Fruit fly (Drosophila melanogaster) whole organism, pupa: ENCODE results near the gene Tep2.

Source experiments
- CG10348 ChIP-seq: fragments of 200-800 bp; sonication (Bioruptor generic); IDR thresholded peaks from 2 replicates; pipeline ENCODE4 v1.3.6; 2022; ENCODE audit warnings: missing biosample characterization, missing genetic modification characterization
- CG12605 ChIP-seq: fragments of 200-800 bp; sonication (Bioruptor generic); IDR thresholded peaks from 2 replicates; pipeline ENCODE4 v1.3.6; 2022; ENCODE audit warnings: missing biosample characterization, missing genetic modification characterization
- CG13204 ChIP-seq: fragments of 200-800 bp; sonication (Bioruptor generic); optimal IDR thresholded peaks from 2 replicates; lab custom pipeline; 2018; ENCODE audit warnings: missing biosample characterization, mild to moderate bottlenecking, missing genetic modification characterization, moderate library complexity
- CG14655 ChIP-seq: fragments of 200-800 bp; sonication (Bioruptor generic); optimal IDR thresholded peaks from 3 replicates; lab custom pipeline; 2017; ENCODE audit warnings: mild to moderate bottlenecking, missing biosample characterization, missing genetic modification reagents, missing genetic modification characterization
- CG15710 ChIP-seq: fragments of 200-800 bp; sonication (Bioruptor generic); optimal IDR thresholded peaks from 2 replicates; lab custom pipeline; 2018; ENCODE audit warnings: missing biosample characterization, mild to moderate bottlenecking, missing genetic modification characterization, moderate library complexity
- CG17806 ChIP-seq: fragments of 200-800 bp; sonication (Bioruptor generic); optimal IDR thresholded peaks from 2 replicates; lab custom pipeline; 2018; ENCODE audit warnings: missing biosample characterization, mild to moderate bottlenecking, missing genetic modification characterization, moderate library complexity
- CG32121 ChIP-seq: fragments of 200-800 bp; sonication (Bioruptor generic); IDR thresholded peaks from 2 replicates; pipeline ENCODE4 v1.3.6; 2022; ENCODE audit warnings: missing biosample characterization, missing genetic modification characterization
- CG34367 ChIP-seq: fragments of 200-800 bp; sonication (Bioruptor generic); optimal IDR thresholded peaks from 2 replicates; lab custom pipeline; 2018; ENCODE audit warnings: missing biosample characterization, mild to moderate bottlenecking, missing genetic modification characterization
- CG4496 ChIP-seq: fragments of 200-800 bp; sonication (Bioruptor generic); IDR thresholded peaks from 3 replicates; pipeline ENCODE4 v1.3.6; 2022; ENCODE audit warnings: missing biosample characterization, missing genetic modification characterization
- CG8159 ChIP-seq: fragments of 200-800 bp; sonication (Bioruptor generic); optimal IDR thresholded peaks from 3 replicates; lab custom pipeline; 2018; ENCODE audit warnings: missing biosample characterization, mild to moderate bottlenecking, missing genetic modification characterization, moderate library complexity
- CG8301 ChIP-seq: fragments of 200-800 bp; sonication (Bioruptor generic); optimal IDR thresholded peaks from 2 replicates; lab custom pipeline; 2018; ENCODE audit warnings: missing biosample characterization, mild to moderate bottlenecking, missing genetic modification characterization
- CG9948 ChIP-seq: fragments of 200-800 bp; sonication (Bioruptor generic); optimal IDR thresholded peaks from 2 replicates; lab custom pipeline; 2018; ENCODE audit warnings: missing biosample characterization, mild to moderate bottlenecking, missing genetic modification characterization, moderate library complexity
- D1 ChIP-seq: fragments of 200-800 bp; sonication (Bioruptor generic); optimal IDR thresholded peaks from 2 replicates; lab custom pipeline; 2018; ENCODE audit warnings: missing biosample characterization, mild to moderate bottlenecking, missing genetic modification characterization, moderate library complexity
- EcR ChIP-seq: fragments of 200-800 bp; sonication (Bioruptor generic); optimal IDR thresholded peaks from 3 replicates; lab custom pipeline; 2019; ENCODE audit warnings: missing biosample characterization, missing genetic modification characterization, mild to moderate bottlenecking, moderate library complexity, missing genetic modification reagents
- Ets98B ChIP-seq: fragments of 200-800 bp; sonication (Bioruptor generic); IDR thresholded peaks from 2 replicates; pipeline ENCODE4 v1.3.6; 2022; ENCODE audit warnings: missing biosample characterization, missing genetic modification characterization
- Pif1A ChIP-seq: fragments of 200-800 bp; sonication (Bioruptor generic); optimal IDR thresholded peaks from 3 replicates; lab custom pipeline; 2016; ENCODE audit warnings: missing biosample characterization, missing genetic modification characterization
- Pif1B ChIP-seq: fragments of 200-800 bp; sonication (Bioruptor generic); optimal IDR thresholded peaks from 3 replicates; lab custom pipeline; 2016; ENCODE audit warnings: missing biosample characterization, missing genetic modification characterization
- Snoo ChIP-seq: fragments of 200-800 bp; sonication (Bioruptor generic); optimal IDR thresholded peaks from 3 replicates; lab custom pipeline; 2017; ENCODE audit warnings: missing biosample characterization, mild to moderate bottlenecking, missing genetic modification characterization, inconsistent platforms
- fd96Ca ChIP-seq: fragments of 200-800 bp; sonication (Bioruptor generic); IDR thresholded peaks from 3 replicates; pipeline ENCODE4 v1.3.6; 2022; ENCODE audit warnings: missing biosample characterization, missing genetic modification characterization
- gl ChIP-seq: fragments of 200-800 bp; sonication (Bioruptor generic); optimal IDR thresholded peaks from 2 replicates; lab custom pipeline; 2018; ENCODE audit warnings: missing biosample characterization, mild to moderate bottlenecking, missing genetic modification characterization
- rn ChIP-seq: fragments of 200-800 bp; sonication (Bioruptor generic); IDR thresholded peaks from 2 replicates; pipeline ENCODE4 v1.3.6; 2022; ENCODE audit warnings: missing biosample characterization, missing genetic modification characterization

The Tep2 gene

DNA sequence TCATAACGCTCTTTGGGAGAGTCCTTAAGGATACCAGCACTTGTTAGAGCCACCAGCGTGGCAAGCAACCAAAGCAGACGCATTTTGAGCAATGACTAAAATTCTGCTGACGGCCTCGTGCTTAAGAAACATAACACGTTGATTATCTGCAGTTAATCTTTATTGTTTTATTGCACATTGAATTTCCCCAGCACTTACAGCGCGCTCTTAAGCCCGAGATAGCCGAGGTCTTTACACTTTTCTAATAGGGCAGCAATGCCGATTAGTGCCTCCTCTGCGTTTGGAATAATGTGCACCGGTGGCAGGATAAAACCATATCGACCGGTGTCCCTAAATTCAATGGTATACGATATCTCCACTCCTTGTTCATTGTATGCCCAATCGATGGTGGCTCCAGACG, 10.4 kb downstream of the Tep2 start, which contains the start of gene CG18585:
Gene CG18585 (minus strand): TSS at position 101 of the 400 bp plus-strand sequence.
- TF ChIP-seq Pif1B (GFP tag; lab: Kevin White, UChicago): no peak
- TF ChIP-seq CG34367 (tag; lab: Kevin White, UChicago): no peak
- TF ChIP-seq CG9948 (tag; lab: Kevin White, UChicago): no peak
- no peak for TF ChIP-seq Ets98B (GFP tag; lab: Robert Waterston, UW)
- no peak for TF ChIP-seq gl (tag; lab: Kevin White, UChicago)
- TF ChIP-seq CG12605 (GFP tag; lab: Robert Waterston, UW): no peak
- TF ChIP-seq CG13204 (GFP tag; lab: Kevin White, UChicago): no peak
- no peak for TF ChIP-seq rn

DNA sequence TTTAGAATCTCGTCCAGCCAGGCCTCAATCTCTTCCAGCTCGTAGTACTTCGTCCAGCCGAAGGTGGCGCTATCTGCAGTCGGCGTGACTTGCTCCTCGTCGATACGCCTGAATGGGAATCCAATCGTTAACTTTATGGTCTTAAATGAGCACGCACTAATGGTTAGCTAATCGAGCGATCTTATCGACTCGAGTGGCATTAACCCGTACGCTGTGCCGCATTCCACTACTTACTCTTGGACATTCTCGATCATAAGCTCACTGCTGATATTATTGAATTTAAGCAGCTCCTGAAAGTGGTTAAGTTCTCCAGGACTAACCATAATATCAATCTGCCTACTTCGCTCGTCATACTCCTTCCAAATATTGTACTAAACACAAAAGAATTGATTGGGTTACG, 11.0 kb downstream of the Tep2 start:
- TF ChIP-seq Ets98B (GFP tag; lab: Robert Waterston, UW) (no peak), CG8159 (no peak), CG34367 (tag; lab: Kevin White, UChicago) (no peak), D1 (tag; lab: Kevin White, UChicago) (no peak), CG13204 (GFP tag; lab: Kevin White, UChicago) (no peak), CG4496 (GFP tag; lab: Robert Waterston, UW) (no peak), rn (no peak)

DNA sequence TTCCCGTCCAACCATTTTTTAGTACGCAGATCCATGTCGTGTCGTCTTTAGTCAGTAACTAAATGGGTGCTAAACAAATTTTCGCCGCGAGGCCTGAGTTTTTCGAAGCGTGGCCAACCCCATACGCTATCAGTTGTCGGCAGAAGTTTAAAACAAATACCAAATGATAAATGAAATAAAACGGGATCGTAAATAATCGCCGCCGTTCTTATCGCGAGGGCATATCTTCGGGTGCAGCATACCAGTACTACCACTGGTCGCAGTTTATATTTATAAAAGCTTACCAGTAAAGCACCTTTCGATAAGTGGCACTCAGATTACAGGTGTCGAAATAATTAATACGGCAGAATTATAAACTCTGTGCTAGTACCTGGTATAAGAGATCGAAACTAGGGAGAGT, 16.1 kb downstream of the Tep2 start:
- TF ChIP-seq CG34367 (tag; lab: Kevin White, UChicago) (no peak), Pif1A (GFP tag; lab: Kevin White, UChicago) (no peak), CG15710 (no peak), EcR (no peak), CG12605 (GFP tag; lab: Robert Waterston, UW) (no peak), fd96Ca (no peak), Snoo (no peak), Pif1B (GFP tag; lab: Kevin White, UChicago) (no peak), CG9948 (tag; lab: Kevin White, UChicago) (no peak), rn (no peak), CG14655 (GFP tag; lab: Kevin White, UChicago) (no peak)

DNA sequence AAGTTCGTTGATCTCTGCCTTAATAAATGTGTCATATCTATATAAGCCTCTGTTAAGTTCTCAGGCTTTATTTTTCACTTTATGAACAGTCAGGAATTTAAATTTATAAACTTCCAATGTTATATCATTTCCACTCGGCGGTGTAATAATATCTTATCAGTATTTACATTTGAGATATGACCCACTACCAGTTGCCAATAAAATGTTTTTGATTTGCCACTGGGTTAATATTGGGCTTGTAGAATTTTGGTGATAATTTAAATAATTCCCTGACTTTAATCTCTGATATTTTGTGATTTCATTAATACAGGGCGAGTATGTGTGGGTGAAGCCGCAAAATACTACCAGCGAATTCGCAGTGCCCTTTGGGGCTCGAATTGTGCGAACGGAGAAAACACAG, 21.1 kb downstream of the Tep2 start:
- TF ChIP-seq CG13204 (GFP tag; lab: Kevin White, UChicago) (no peak), Pif1B (GFP tag; lab: Kevin White, UChicago) (no peak), CG4496 (GFP tag; lab: Robert Waterston, UW) (no peak), rn (no peak), CG12605 (GFP tag; lab: Robert Waterston, UW) (no peak), CG17806 (tag; lab: Kevin White, UChicago) (no peak), CG8301 (no peak), fd96Ca (no peak), gl (tag; lab: Kevin White, UChicago) (no peak), CG10348 (GFP tag; lab: Robert Waterston, UW) (no peak), Snoo (no peak), CG8159 (no peak), D1 (tag; lab: Kevin White, UChicago) (no peak), CG14655 (GFP tag; lab: Kevin White, UChicago) (no peak), CG9948 (tag; lab: Kevin White, UChicago) (no peak)
- TF ChIP-seq, all 21 proteins: peak for 0

DNA sequence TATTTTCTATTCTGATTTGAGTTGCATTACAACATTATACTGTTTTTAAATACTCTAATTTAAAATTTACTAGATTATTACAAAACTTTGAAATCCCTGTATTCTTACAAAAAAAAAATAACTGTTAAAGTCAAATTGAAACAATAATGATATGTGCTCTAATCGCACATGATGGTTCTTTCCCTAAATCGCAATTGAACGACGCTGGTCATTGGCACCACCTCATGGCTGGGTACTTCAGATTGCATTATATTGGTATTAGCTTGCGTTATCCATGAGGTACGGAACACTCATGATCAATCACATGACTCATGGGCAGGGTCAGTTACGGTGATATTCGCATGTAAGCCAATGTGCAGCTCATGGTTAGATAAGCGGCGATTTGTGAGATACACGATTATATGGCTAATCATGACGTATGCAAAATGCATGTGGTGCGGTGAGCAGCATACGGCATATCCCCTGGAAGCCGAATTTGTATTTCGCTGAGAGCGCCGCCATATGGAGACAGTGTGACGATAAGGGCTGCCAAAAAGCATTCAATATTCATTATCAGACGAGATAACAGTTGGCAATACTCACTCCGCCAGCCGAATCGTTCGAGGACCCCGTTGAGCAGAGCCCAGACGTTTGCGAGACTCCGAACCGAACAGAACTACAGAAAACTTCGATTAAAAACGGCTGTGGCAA, 23.2 kb downstream of the Tep2 start:
- TF ChIP-seq Pif1A (GFP tag; lab: Kevin White, UChicago): no peak
- TF ChIP-seq CG14655 (GFP tag; lab: Kevin White, UChicago): no peak
- no peak for TF ChIP-seq CG10348 (GFP tag; lab: Robert Waterston, UW)
- TF ChIP-seq CG4496 (GFP tag; lab: Robert Waterston, UW): no peak
- no peak for TF ChIP-seq EcR
- TF ChIP-seq Pif1B (GFP tag; lab: Kevin White, UChicago): no peak
- no peak for TF ChIP-seq gl (tag; lab: Kevin White, UChicago)
- no peak for TF ChIP-seq CG9948 (tag; lab: Kevin White, UChicago)
- TF ChIP-seq CG12605 (GFP tag; lab: Robert Waterston, UW): no peak
- TF ChIP-seq Ets98B (GFP tag; lab: Robert Waterston, UW): no peak
- TF ChIP-seq CG32121 (GFP tag; lab: Robert Waterston, UW): no peak
- no peak for TF ChIP-seq Snoo
- no peak for TF ChIP-seq rn
- TF ChIP-seq CG15710: no peak
- no peak for TF ChIP-seq CG34367 (tag; lab: Kevin White, UChicago)
- no peak for TF ChIP-seq CG8159
- TF ChIP-seq D1 (tag; lab: Kevin White, UChicago): no peak
- no peak for TF ChIP-seq CG13204 (GFP tag; lab: Kevin White, UChicago)
- no peak for TF ChIP-seq CG17806 (tag; lab: Kevin White, UChicago)
- TF ChIP-seq fd96Ca: no peak

DNA sequence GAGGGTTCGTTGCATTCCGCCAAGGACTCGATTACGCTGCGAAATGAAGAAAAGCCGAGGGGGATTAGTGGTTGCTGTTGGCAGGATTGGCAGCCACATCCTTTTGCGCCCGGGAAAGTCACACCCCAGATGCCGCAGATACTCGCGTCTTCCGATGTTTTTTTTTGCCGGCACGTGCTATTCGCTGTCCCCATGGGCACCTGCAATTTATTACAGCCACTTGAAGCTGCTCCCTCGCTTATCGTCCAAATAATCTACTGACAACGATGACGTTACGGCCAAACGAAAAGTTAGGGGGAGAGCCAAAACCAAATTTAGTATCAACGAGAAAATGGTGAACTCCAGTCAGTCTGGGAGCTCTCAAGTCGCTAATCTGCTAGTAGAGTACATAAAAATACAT, 24.4 kb downstream of the Tep2 start:
- no peak for TF ChIP-seq Snoo
- no peak for TF ChIP-seq CG8159
- TF ChIP-seq CG15710: no peak
- TF ChIP-seq gl (tag; lab: Kevin White, UChicago): no peak
- no peak for TF ChIP-seq CG8301
- TF ChIP-seq CG9948 (tag; lab: Kevin White, UChicago): no peak
- TF ChIP-seq rn: no peak
- TF ChIP-seq Pif1B (GFP tag; lab: Kevin White, UChicago): no peak
- TF ChIP-seq CG4496 (GFP tag; lab: Robert Waterston, UW): no peak
- no peak for TF ChIP-seq CG14655 (GFP tag; lab: Kevin White, UChicago)
- TF ChIP-seq Ets98B (GFP tag; lab: Robert Waterston, UW): no peak
- TF ChIP-seq CG34367 (tag; lab: Kevin White, UChicago): no peak
